Fruit fly (Drosophila melanogaster) Kc167 (cell line): ENCODE measurements around the gene CG4789.

Experiments used
- Myc ChIP-seq: fragments of >200 bp; optimal IDR thresholded peaks from 2 replicates; lab custom pipeline; 2017; ENCODE audit warnings: missing external identifiers
- Sin3A ChIP-seq: fragments of >200 bp; optimal IDR thresholded peaks from 2 replicates; lab custom pipeline; 2018; ENCODE audit warnings: missing external identifiers
- h ChIP-seq: fragments of >200 bp; optimal IDR thresholded peaks from 3 replicates; lab custom pipeline; 2018; ENCODE audit warnings: missing external identifiers
- insv ChIP-seq: fragments of >200 bp; optimal IDR thresholded peaks from 3 replicates; lab custom pipeline; 2018; ENCODE audit warnings: missing external identifiers
- psq ChIP-seq: fragments of >200 bp; optimal IDR thresholded peaks from 2 replicates; lab custom pipeline; 2017; ENCODE audit warnings: missing external identifiers
- ttk ChIP-seq: sonication (Bioruptor generic); optimal IDR thresholded peaks from 2 replicates; lab custom pipeline; 2017; ENCODE audit warnings: missing external identifiers

CG4789 gene

dm6 chrX:16791920-16792829 lies 8.6 kb upstream of the CG4789 start, which contains the start of gene CG4768:
TSS of gene CG4768 (plus strand) at chrX:16792119.
- no peak for TF ChIP-seq Sin3A (lab: Kevin White, UChicago)
- no peak for TF ChIP-seq psq (lab: Kevin White, UChicago)
- no peak for TF ChIP-seq h (lab: Kevin White, UChicago)

- no peak for TF ChIP-seq Myc
- no peak for TF ChIP-seq Sin3A (lab: Kevin White, UChicago)
These were observed 7.5 kb upstream of the CG4789 start for dm6 chrX:16793129-16793748.

dm6 chrX:16798166-16798565 lies 2.6 kb upstream of the CG4789 start:
- TF ChIP-seq h (lab: Kevin White, UChicago): no peak
- no peak for TF ChIP-seq insv (lab: Kevin White, UChicago)
- TF ChIP-seq ttk: no peak
- TF ChIP-seq psq (lab: Kevin White, UChicago): no peak
- no peak for TF ChIP-seq Sin3A (lab: Kevin White, UChicago)
- TF ChIP-seq Myc: no peak

dm6 chrX:16799914-16800313 lies 816 bp upstream of the CG4789 start:
- TF ChIP-seq insv (lab: Kevin White, UChicago): no peak

dm6 chrX:16803299-16803698 lies 2.6 kb downstream of the CG4789 start, which contains the start of the genes Rai1 and CG13005:
TSS of gene Rai1 (minus strand) at chrX:16803344.
TSS of gene CG13005 (plus strand) at chrX:16803650.
- TF ChIP-seq insv (lab: Kevin White, UChicago): no peak
- TF ChIP-seq h (lab: Kevin White, UChicago): no peak
- TF ChIP-seq Myc: no peak
- no peak for TF ChIP-seq psq (lab: Kevin White, UChicago)
- no peak for TF ChIP-seq ttk
- no peak for TF ChIP-seq Sin3A (lab: Kevin White, UChicago)

- no peak for TF ChIP-seq Myc
- TF ChIP-seq ttk: no peak
These were observed 5.0 kb downstream of the CG4789 start, which contains the start of gene ppk28 for dm6 chrX:16805768-16806167. TSS of gene ppk28 (plus strand) at chrX:16806068.

dm6 chrX:16808654-16809053 lies 7.9 kb downstream of the CG4789 start:
- TF ChIP-seq insv (lab: Kevin White, UChicago): no peak

- no peak for TF ChIP-seq psq (lab: Kevin White, UChicago)
- no peak for TF ChIP-seq insv (lab: Kevin White, UChicago)
- no peak for TF ChIP-seq Sin3A (lab: Kevin White, UChicago)
- no peak for TF ChIP-seq h (lab: Kevin White, UChicago)
- TF ChIP-seq Myc: no peak
- TF ChIP-seq ttk: no peak
These were observed 8.4 kb downstream of the CG4789 start for dm6 chrX:16809093-16809492.

dm6 chrX:16811213-16811749 lies 10.6 kb downstream of the CG4789 start, which contains the start of gene CG4829:
TSS of gene CG4829 (plus strand) at chrX:16811699.
- no peak for TF ChIP-seq insv (lab: Kevin White, UChicago)
- no peak for TF ChIP-seq Myc
- TF ChIP-seq ttk: no peak
- no peak for TF ChIP-seq psq (lab: Kevin White, UChicago)
- TF ChIP-seq h (lab: Kevin White, UChicago): no peak
- TF ChIP-seq Sin3A (lab: Kevin White, UChicago): no peak

- no peak for TF ChIP-seq ttk
- no peak for TF ChIP-seq Myc
- no peak for TF ChIP-seq psq (lab: Kevin White, UChicago)
- TF ChIP-seq Sin3A (lab: Kevin White, UChicago): no peak
- TF ChIP-seq insv (lab: Kevin White, UChicago): no peak
- no peak for TF ChIP-seq h (lab: Kevin White, UChicago)
These were observed 12.5 kb downstream of the CG4789 start for dm6 chrX:16813226-16813625.

- TF ChIP-seq Sin3A (lab: Kevin White, UChicago) (no peak), Myc (no peak), psq (lab: Kevin White, UChicago) (no peak)
These were observed 13.6 kb downstream of the CG4789 start for dm6 chrX:16814351-16814750.

- no peak for TF ChIP-seq Sin3A (lab: Kevin White, UChicago)
- no peak for TF ChIP-seq ttk
- no peak for TF ChIP-seq Myc
- TF ChIP-seq insv (lab: Kevin White, UChicago): no peak
- TF ChIP-seq h (lab: Kevin White, UChicago): no peak
- no peak for TF ChIP-seq psq (lab: Kevin White, UChicago)
These were observed 14.4 kb downstream of the CG4789 start for dm6 chrX:16815168-16815567.

dm6 chrX:16816500-16816899 lies 15.8 kb downstream of the CG4789 start:
- TF ChIP-seq psq (lab: Kevin White, UChicago): no peak
- TF ChIP-seq insv (lab: Kevin White, UChicago): no peak
- no peak for TF ChIP-seq Myc
- TF ChIP-seq h (lab: Kevin White, UChicago): no peak
- no peak for TF ChIP-seq Sin3A (lab: Kevin White, UChicago)
- no peak for TF ChIP-seq ttk
